Worm (Caenorhabditis elegans): ENCODE measurements around the gene arx-4.

Gene arx-4

ce11 chrIII:887874-888299 lies 25.8 kb downstream of the arx-4 start:
- no peak for TF ChIP-seq mdt-29 (GFP tag; IDR thresholded peaks at IDR 0.05)
- peak; percentile 83 for TF ChIP-seq mep-1 (tag; optimal IDR thresholded peaks at IDR 0.05)
- TF ChIP-seq lin-13 (GFP tag; optimal IDR thresholded peaks at IDR 0.05), result no peak
- no peak for TF ChIP-seq ceh-32 (tag; optimal IDR thresholded peaks at IDR 0.05; ENCODE audit: poor library complexity)
- TF ChIP-seq spr-1 (tag; optimal IDR thresholded peaks at IDR 0.05), result peak; percentile 41
- no peak for TF ChIP-seq lin-15B (tag; optimal IDR thresholded peaks at IDR 0.05)
- no peak for TF ChIP-seq ceh-62 (tag; optimal IDR thresholded peaks at IDR 0.05)
- 0 out of 2 replicates have a peak, but pooled peaks have one; percentile 20 for TF ChIP-seq arid-1 (GFP tag; conservative IDR thresholded peaks at IDR 0.05)
- peak; percentile 76 for TF ChIP-seq egl-43 (GFP tag; IDR thresholded peaks at IDR 0.05)
- TF ChIP-seq F37D6.2 (tag; optimal IDR thresholded peaks at IDR 0.05), result peak; percentile 70
- no peak for TF ChIP-seq gei-8 (GFP tag; optimal IDR thresholded peaks at IDR 0.05)
- no peak for TF ChIP-seq daf-8 (GFP tag; IDR thresholded peaks at IDR 0.05)
- no peak for TF ChIP-seq skn-1 (tag; optimal IDR thresholded peaks at IDR 0.05)
- peak; percentile 7 for TF ChIP-seq ztf-7 (tag; optimal IDR thresholded peaks at IDR 0.05)
- TF ChIP-seq nhr-11 (tag; optimal IDR thresholded peaks at IDR 0.05), result peak; percentile 60
- peak; percentile 26 for TF ChIP-seq dpl-1 (GFP tag; optimal IDR thresholded peaks at IDR 0.05)
- no peak for TF ChIP-seq pha-4 (GFP tag; IDR thresholded peaks at IDR 0.05)
- TF ChIP-seq pha-4 (tag; optimal IDR thresholded peaks at IDR 0.05), result no peak
- peak; percentile 62 for TF ChIP-seq T26A8.4 (GFP tag; IDR thresholded peaks at IDR 0.05)
- TF ChIP-seq attf-4 (tag; optimal IDR thresholded peaks at IDR 0.05), result no peak
- no peak for TF ChIP-seq nhr-76 (tag; optimal IDR thresholded peaks at IDR 0.05)
- no peak for TF ChIP-seq spr-3 (GFP tag; optimal IDR thresholded peaks at IDR 0.05)
- TF ChIP-seq nhr-25 (tag; optimal IDR thresholded peaks at IDR 0.05; ENCODE audit: borderline replicate concordance, insufficient read depth), result no peak
- peak; percentile 88 for TF ChIP-seq rbr-2 (tag; optimal IDR thresholded peaks at IDR 0.05)
- peak; percentile 48; the same call in 1 of the 2 replicates for TF ChIP-seq snpc-1.2 (GFP tag; IDR thresholded peaks at IDR 0.05)
- no peak for TF ChIP-seq sdz-12 (GFP tag; optimal IDR thresholded peaks at IDR 0.05)
- no peak for TF ChIP-seq nhr-41 (GFP tag; IDR thresholded peaks at IDR 0.05)
- TF ChIP-seq php-3 (GFP tag; IDR thresholded peaks at IDR 0.05), result 0 out of 2 replicates have a peak, but pooled peaks have one; percentile 40
- TF ChIP-seq mxl-3 (GFP tag; optimal IDR thresholded peaks at IDR 0.05), result peak; percentile 88
- TF ChIP-seq zfp-3 (GFP tag; conservative IDR thresholded peaks at IDR 0.05), result no peak
- TF ChIP-seq nhr-102 (tag; optimal IDR thresholded peaks at IDR 0.05), result no peak
- TF ChIP-seq madf-9 (GFP tag; conservative IDR thresholded peaks at IDR 0.05), result peak; percentile 51; the same call in 1 of the 2 replicates
- no peak for TF ChIP-seq F49E8.2 (tag; optimal IDR thresholded peaks at IDR 0.05; ENCODE audit: borderline replicate concordance)
- TF ChIP-seq Y48G9A.11 (GFP tag; IDR thresholded peaks at IDR 0.05), result no peak
- no peak for TF ChIP-seq saeg-2 (GFP tag; IDR thresholded peaks at IDR 0.05)
- peak; percentile 71 for TF ChIP-seq dve-1 (tag; optimal IDR thresholded peaks at IDR 0.05; ENCODE audit: insufficient read depth)
- TF ChIP-seq zip-11 (GFP tag; IDR thresholded peaks at IDR 0.05), result no peak
- TF ChIP-seq nhr-77 (tag; optimal IDR thresholded peaks at IDR 0.05), result no peak
- no peak for TF ChIP-seq unc-130 (GFP tag; optimal IDR thresholded peaks at IDR 0.05)
- TF ChIP-seq snpc-4 (tag; optimal IDR thresholded peaks at IDR 0.05), result no peak
- no peak for TF ChIP-seq F26F4.8 (GFP tag; conservative IDR thresholded peaks at IDR 0.05)
- TF ChIP-seq duxl-1 (tag; optimal IDR thresholded peaks at IDR 0.05; ENCODE audit: poor library complexity), result no peak
- TF ChIP-seq dmd-8 (GFP tag; IDR thresholded peaks at IDR 0.05), result no peak
- TF ChIP-seq hlh-11 (tag; optimal IDR thresholded peaks at IDR 0.05), result peak; percentile 80
- no peak for TF ChIP-seq nhr-42 (GFP tag; IDR thresholded peaks at IDR 0.05)
- no peak for TF ChIP-seq ZK546.5 (tag; optimal IDR thresholded peaks at IDR 0.05)
- TF ChIP-seq nhr-6 (tag; optimal IDR thresholded peaks at IDR 0.05), result no peak
- TF ChIP-seq T20F7.1 (GFP tag; optimal IDR thresholded peaks at IDR 0.05), result peak; percentile 61
- TF ChIP-seq cey-2 (tag; optimal IDR thresholded peaks at IDR 0.05; ENCODE audit: borderline replicate concordance, insufficient read depth), result no peak
- TF ChIP-seq lsy-2 (tag; optimal IDR thresholded peaks at IDR 0.05), result peak; percentile 60 to 77
- peak; percentile 94 for TF ChIP-seq aha-1 (tag)
